Worm (Caenorhabditis elegans) whole organism, late embryonic: Measurements from ENCODE around the gene C27A7.9.

ENCODE experiments used
- T23F11.4 ChIP-seq: fragments of 200-800 bp; sonication (Bioruptor generic); optimal IDR thresholded peaks from 2 replicates; lab custom pipeline; 2018; ENCODE audit warnings: mild to moderate bottlenecking, missing genetic modification characterization, missing compliant biosample characterization
- ahr-1 ChIP-seq: sonication (generic microtip); optimal IDR thresholded peaks from 2 replicates; lab custom pipeline; 2016; ENCODE audit warnings: missing genetic modification characterization, missing compliant biosample characterization
- ceh-22 ChIP-seq: sonication (generic microtip); optimal IDR thresholded peaks from 2 replicates; lab custom pipeline; 2017; ENCODE audit warnings: missing biosample characterization, missing genetic modification characterization
- ceh-24 ChIP-seq: sonication (generic microtip); optimal IDR thresholded peaks from 2 replicates; lab custom pipeline; 2016; ENCODE audit warnings: mild to moderate bottlenecking, missing genetic modification characterization, missing compliant biosample characterization
- ceh-45 ChIP-seq: fragments of 200-800 bp; sonication (Bioruptor generic); IDR thresholded peaks from 2 replicates; pipeline ENCODE4 v1.3.6; 2022; ENCODE audit warnings: missing genetic modification reagents, missing genetic modification characterization, missing compliant biosample characterization
- ceh-6 ChIP-seq: fragments of 200-800 bp; sonication (Bioruptor generic); optimal IDR thresholded peaks from 2 replicates; lab custom pipeline; 2018; ENCODE audit warnings: mild to moderate bottlenecking, missing genetic modification characterization, missing compliant biosample characterization
- ceh-9 ChIP-seq: sonication (generic microtip); optimal IDR thresholded peaks from 2 replicates; lab custom pipeline; 2016; ENCODE audit warnings: mild to moderate bottlenecking, missing genetic modification characterization, inconsistent platforms, missing compliant biosample characterization
- dmd-4 ChIP-seq: sonication (generic microtip); optimal IDR thresholded peaks from 2 replicates; lab custom pipeline; 2016; ENCODE audit warnings: borderline replicate concordance, missing genetic modification characterization, missing compliant biosample characterization
- dve-1 ChIP-seq: sonication (generic microtip); optimal IDR thresholded peaks from 2 replicates; lab custom pipeline; 2017; ENCODE audit warnings: antibody characterized with exemption, mild to moderate bottlenecking, missing genetic modification characterization, missing compliant biosample characterization
- elt-4 ChIP-seq: sonication (generic microtip); optimal IDR thresholded peaks from 2 replicates; lab custom pipeline; 2016; ENCODE audit warnings: missing genetic modification characterization, missing compliant biosample characterization
- ets-4 ChIP-seq: sonication (generic microtip); optimal IDR thresholded peaks from 2 replicates; lab custom pipeline; 2016; ENCODE audit warnings: missing genetic modification characterization, missing compliant biosample characterization
- eyg-1 ChIP-seq: sonication (generic microtip); optimal IDR thresholded peaks from 2 replicates; lab custom pipeline; 2016; ENCODE audit warnings: missing genotype, missing genetic modification characterization, missing compliant biosample characterization
- hlh-13 ChIP-seq: fragments of 200-800 bp; sonication (Bioruptor generic); optimal IDR thresholded peaks from 2 replicates; lab custom pipeline; 2018; ENCODE audit warnings: mild to moderate bottlenecking, missing genetic modification characterization, missing compliant biosample characterization
- hlh-30 ChIP-seq: sonication (generic microtip); optimal IDR thresholded peaks from 2 replicates; lab custom pipeline; 2017; ENCODE audit warnings: antibody characterized with exemption, missing genetic modification characterization, missing compliant biosample characterization; ENCODE audit not compliant: insufficient read depth
- lin-11 ChIP-seq: fragments of 200-800 bp; sonication (Bioruptor generic); optimal IDR thresholded peaks from 2 replicates; lab custom pipeline; 2018; ENCODE audit warnings: mild to moderate bottlenecking, missing genetic modification characterization, missing compliant biosample characterization
- nfya-1 ChIP-seq: sonication (generic microtip); optimal IDR thresholded peaks from 2 replicates; lab custom pipeline; 2017; ENCODE audit warnings: missing genetic modification characterization, mild to moderate bottlenecking, missing compliant biosample characterization, antibody characterized with exemption, moderate library complexity
- npax-4 ChIP-seq: sonication (generic microtip); optimal IDR thresholded peaks from 2 replicates; lab custom pipeline; 2016; ENCODE audit warnings: missing genetic modification characterization, missing compliant biosample characterization
- pha-2 ChIP-seq: sonication (generic microtip); optimal IDR thresholded peaks from 2 replicates; lab custom pipeline; 2017; ENCODE audit warnings: mild to moderate bottlenecking, missing genetic modification characterization, missing compliant biosample characterization
- sox-2 ChIP-seq: fragments of 200-800 bp; sonication (Bioruptor generic); IDR thresholded peaks from 2 replicates; pipeline ENCODE4 v1.3.6; 2022; ENCODE audit warnings: missing genetic modification reagents, missing genetic modification characterization, missing compliant biosample characterization
- sox-4 ChIP-seq: sonication (generic microtip); optimal IDR thresholded peaks from 2 replicates; lab custom pipeline; 2017; ENCODE audit warnings: mild to moderate bottlenecking, missing genetic modification characterization, inconsistent platforms, missing compliant biosample characterization
- syd-9 ChIP-seq: sonication (generic microtip); optimal IDR thresholded peaks from 2 replicates; lab custom pipeline; 2016; ENCODE audit warnings: mild to moderate bottlenecking, missing genetic modification characterization, moderate library complexity, missing compliant biosample characterization
- ttx-3 ChIP-seq: sonication (generic microtip); optimal IDR thresholded peaks from 2 replicates; lab custom pipeline; 2016; ENCODE audit warnings: missing genetic modification reagents, missing genetic modification characterization, missing compliant biosample characterization
- unc-55 ChIP-seq: sonication (generic microtip); optimal IDR thresholded peaks from 2 replicates; lab custom pipeline; 2017; ENCODE audit warnings: missing biosample characterization, missing genetic modification reagents, missing genetic modification characterization
- unc-86 ChIP-seq: sonication (generic microtip); optimal IDR thresholded peaks from 2 replicates; lab custom pipeline; 2016; ENCODE audit warnings: missing genetic modification characterization, missing compliant biosample characterization
- zip-5 ChIP-seq: sonication (generic microtip); optimal IDR thresholded peaks from 2 replicates; lab custom pipeline; 2016; ENCODE audit warnings: missing genetic modification characterization, missing compliant biosample characterization
- ztf-16 ChIP-seq: sonication (generic microtip); optimal IDR thresholded peaks from 2 replicates; lab custom pipeline; 2017; ENCODE audit warnings: missing genetic modification characterization, missing compliant biosample characterization

C27A7.9 gene

ce11 chrV:12113726-12114125 is 40.7 kb downstream of the C27A7.9 start:
- TF ChIP-seq elt-4 (tag; lab: Kevin White, UChicago) = no peak
- no peak for TF ChIP-seq unc-86 (tag; lab: Kevin White, UChicago)
- TF ChIP-seq zip-5 (tag; lab: Kevin White, UChicago) = no peak
- no peak for TF ChIP-seq ets-4 (tag; lab: Kevin White, UChicago)
- TF ChIP-seq dmd-4 (tag; lab: Kevin White, UChicago) = no peak
- TF ChIP-seq hlh-13 = no peak
- TF ChIP-seq ztf-16 (tag; lab: Kevin White, UChicago) = no peak
- TF ChIP-seq ttx-3 = no peak

- TF ChIP-seq zip-5 (tag; lab: Kevin White, UChicago) (no peak), unc-55 (GFP tag; lab: Kevin White, UChicago) (peak; percentile 33), hlh-30 (tag; lab: Kevin White, UChicago) (peak; percentile 55)
Measured at ce11 chrV:12111452-12111851, 43.0 kb downstream of the C27A7.9 start, which contains the start of gene lhpp-1. TSS of gene lhpp-1 (minus strand) at chrV:12111805.

- TF ChIP-seq nfya-1 (tag; lab: Kevin White, UChicago) (no peak), ets-4 (tag; lab: Kevin White, UChicago) (no peak), sox-2 (GFP tag; lab: Robert Waterston, UW) (no peak), npax-4 (tag; lab: Kevin White, UChicago) (no peak), ceh-9 (tag; lab: Kevin White, UChicago) (no peak), ahr-1 (no peak), ztf-16 (tag; lab: Kevin White, UChicago) (no peak), eyg-1 (no peak), syd-9 (tag; lab: Kevin White, UChicago) (no peak), ceh-22 (tag; lab: Kevin White, UChicago) (no peak), lin-11 (tag; lab: Kevin White, UChicago) (no peak), dve-1 (tag; lab: Kevin White, UChicago) (no peak), T23F11.4 (GFP tag; lab: Kevin White, UChicago) (no peak), pha-2 (tag; lab: Kevin White, UChicago) (no peak), ceh-24 (tag; lab: Kevin White, UChicago) (no peak), ceh-45 (no peak), ceh-6 (GFP tag; lab: Kevin White, UChicago) (no peak), sox-4 (tag; lab: Kevin White, UChicago) (no peak), hlh-30 (tag; lab: Kevin White, UChicago) (no peak)
- TF ChIP-seq, all 69 proteins: peak for 0
Measured at ce11 chrV:12106841-12107240, 47.6 kb downstream of the C27A7.9 start, which contains the start of gene nhr-136. TSS of gene nhr-136 (plus strand) at chrV:12107141.
